Fruit fly (Drosophila melanogaster) whole organism, embryonic: ENCODE results near the gene Fbw5.

Experiments used
- Atf6 ChIP-seq: fragments of 200-800 bp; sonication (Bioruptor generic); IDR thresholded peaks from 2 replicates; pipeline ENCODE4 v1.3.6; 2022; ENCODE audit warnings: missing biosample characterization, missing genetic modification characterization
- CG10267 ChIP-seq: fragments of 200-800 bp; sonication (Bioruptor generic); optimal IDR thresholded peaks from 2 replicates; lab custom pipeline; 2018; ENCODE audit warnings: missing biosample characterization, mild to moderate bottlenecking, missing genetic modification characterization, moderate library complexity
- CG11085 ChIP-seq: fragments of 200-800 bp; sonication (Bioruptor generic); IDR thresholded peaks from 2 replicates; pipeline ENCODE4 v1.3.6; 2022; ENCODE audit warnings: missing biosample characterization, missing genetic modification characterization
- CG13894 ChIP-seq: fragments of 200-800 bp; sonication (Bioruptor generic); optimal IDR thresholded peaks from 3 replicates; lab custom pipeline; 2018; ENCODE audit warnings: missing biosample characterization, mild to moderate bottlenecking, missing genetic modification characterization, moderate library complexity
- CG14710 ChIP-seq: fragments of 200-800 bp; sonication (Bioruptor generic); optimal IDR thresholded peaks from 3 replicates; lab custom pipeline; 2019; ENCODE audit warnings: missing biosample characterization, mild to moderate bottlenecking, missing genetic modification characterization, moderate library complexity
- CG14860 ChIP-seq: fragments of 200-800 bp; sonication (Bioruptor generic); IDR thresholded peaks from 3 replicates; pipeline ENCODE4 v1.3.6; 2022; ENCODE audit warnings: missing biosample characterization, missing genetic modification characterization; ENCODE audit not compliant: partially characterized antibody
- CG15601 ChIP-seq: fragments of 200-800 bp; sonication (Bioruptor generic); optimal IDR thresholded peaks from 3 replicates; lab custom pipeline; 2019; ENCODE audit warnings: missing biosample characterization, mild to moderate bottlenecking, missing genetic modification characterization, moderate library complexity
- CG17829 ChIP-seq: fragments of 200-800 bp; optimal IDR thresholded peaks from 2 replicates; lab custom pipeline; 2019; ENCODE audit warnings: missing biosample characterization, mild to moderate bottlenecking, missing genetic modification characterization, moderate library complexity
- CG2678 ChIP-seq: fragments of 200-800 bp; sonication (Bioruptor generic); optimal IDR thresholded peaks from 3 replicates; lab custom pipeline; 2019; ENCODE audit warnings: missing biosample characterization, mild to moderate bottlenecking, missing genetic modification characterization, moderate library complexity
- CG30431 ChIP-seq: fragments of 200-800 bp; sonication (Bioruptor generic); optimal IDR thresholded peaks from 2 replicates; lab custom pipeline; 2017; ENCODE audit warnings: missing biosample characterization, missing genetic modification characterization
- CG34422 ChIP-seq: fragments of 200-800 bp; sonication (Bioruptor generic); IDR thresholded peaks from 3 replicates; pipeline ENCODE4 v1.3.6; 2022; ENCODE audit warnings: missing biosample characterization, missing genetic modification characterization
- CG42726 ChIP-seq: fragments of 200-800 bp; sonication (Bioruptor generic); IDR thresholded peaks from 2 replicates; pipeline ENCODE4 v1.3.6; 2022; ENCODE audit warnings: missing biosample characterization, missing genetic modification characterization; ENCODE audit not compliant: partially characterized antibody
- CG5180 ChIP-seq: fragments of 200-800 bp; sonication (Bioruptor generic); optimal IDR thresholded peaks from 3 replicates; lab custom pipeline; 2017; ENCODE audit warnings: missing biosample characterization, missing genetic modification characterization, mild to moderate bottlenecking, moderate library complexity, missing genetic modification reagents
- CG5953 ChIP-seq: fragments of 200-800 bp; sonication (Bioruptor generic); IDR thresholded peaks from 2 replicates; pipeline ENCODE4 v1.3.6; 2022; ENCODE audit warnings: missing biosample characterization, missing genetic modification characterization
- CG6689 ChIP-seq: fragments of 200-800 bp; sonication (Bioruptor generic); IDR thresholded peaks from 2 replicates; pipeline ENCODE4 v1.3.6; 2022; ENCODE audit warnings: missing biosample characterization, missing genetic modification characterization
- CG6765 ChIP-seq: fragments of 200-800 bp; sonication (Bioruptor generic); optimal IDR thresholded peaks from 3 replicates; lab custom pipeline; 2017; ENCODE audit warnings: missing biosample characterization, mild to moderate bottlenecking, missing genetic modification characterization
- CG8290 ChIP-seq, 3 experiments: fragments of 200-800 bp; sonication (Bioruptor generic); optimal IDR thresholded peaks; 2 replicates each; lab custom pipeline; 2016 to 2019; ENCODE audit warnings: missing biosample characterization in 3 of 3, missing genetic modification characterization in 3 of 3, mild to moderate bottlenecking in 2 of 3, moderate library complexity in 1 of 3
- Ets97D ChIP-seq: fragments of 200-800 bp; sonication (Bioruptor generic); optimal IDR thresholded peaks from 3 replicates; lab custom pipeline; 2016; ENCODE audit warnings: missing biosample characterization, missing genetic modification characterization
- HLHmδ ChIP-seq: fragments of 200-800 bp; sonication (Bioruptor generic); optimal IDR thresholded peaks from 2 replicates; lab custom pipeline; 2018; ENCODE audit warnings: missing biosample characterization, mild to moderate bottlenecking, missing genetic modification characterization, moderate library complexity
- MESR4 ChIP-seq: fragments of 200-800 bp; sonication (Bioruptor generic); optimal IDR thresholded peaks from 2 replicates; lab custom pipeline; 2018; ENCODE audit warnings: missing biosample characterization, mild to moderate bottlenecking, missing genetic modification characterization, moderate library complexity
- MTF-1 ChIP-seq: fragments of 200-800 bp; sonication (Bioruptor generic); optimal IDR thresholded peaks from 2 replicates; lab custom pipeline; 2018; ENCODE audit warnings: missing biosample characterization, mild to moderate bottlenecking, missing genetic modification characterization, borderline replicate concordance
- Med ChIP-seq: fragments of 200-800 bp; sonication (Bioruptor generic); peaks from one replicate; lab custom pipeline; 2016; ENCODE audit warnings: missing biosample characterization, missing genetic modification characterization, mild to moderate bottlenecking, inconsistent platforms, moderate library complexity
- Nf-YB ChIP-seq: fragments of 200-800 bp; sonication (Bioruptor generic); optimal IDR thresholded peaks from 3 replicates; lab custom pipeline; 2019; ENCODE audit warnings: missing biosample characterization, mild to moderate bottlenecking, missing genetic modification characterization, moderate library complexity
- Oli ChIP-seq: fragments of 200-800 bp; sonication (Bioruptor generic); optimal IDR thresholded peaks from 2 replicates; lab custom pipeline; 2018; ENCODE audit warnings: missing biosample characterization, mild to moderate bottlenecking, missing genetic modification characterization, moderate library complexity
- Opbp ChIP-seq: fragments of 200-800 bp; sonication (Bioruptor generic); IDR thresholded peaks from 3 replicates; pipeline ENCODE4 v1.3.6; 2022; ENCODE audit warnings: missing biosample characterization, missing genetic modification characterization; ENCODE audit not compliant: partially characterized antibody
- Ptx1 ChIP-seq: fragments of 200-800 bp; sonication (Bioruptor generic); IDR thresholded peaks from 2 replicates; pipeline ENCODE4 v1.3.6; 2022; ENCODE audit warnings: missing biosample characterization, missing genetic modification characterization
- Scr ChIP-seq: fragments of 200-800 bp; sonication (Bioruptor generic); IDR thresholded peaks from 2 replicates; pipeline ENCODE4 v1.3.6; 2022; ENCODE audit warnings: missing biosample characterization, missing genetic modification characterization; ENCODE audit not compliant: partially characterized antibody
- Usf ChIP-seq: fragments of 200-800 bp; sonication (Bioruptor generic); optimal IDR thresholded peaks from 2 replicates; lab custom pipeline; 2017; ENCODE audit warnings: missing genotype, missing biosample characterization, missing genetic modification characterization
- bbx ChIP-seq: fragments of 200-800 bp; sonication (Bioruptor generic); IDR thresholded peaks from 2 replicates; pipeline ENCODE4 v1.3.6; 2022; ENCODE audit warnings: missing biosample characterization, missing genetic modification characterization; ENCODE audit not compliant: partially characterized antibody
- bsh ChIP-seq, 2 experiments: fragments of 200-800 bp; sonication (Bioruptor generic); optimal IDR thresholded peaks; 2 replicates each; lab custom pipeline; 2017 to 2018; ENCODE audit warnings: mild to moderate bottlenecking in 2 of 2, missing biosample characterization in 2 of 2, missing genetic modification characterization in 2 of 2, moderate library complexity in 1 of 2
- cato ChIP-seq: fragments of 200-800 bp; sonication (Bioruptor generic); optimal IDR thresholded peaks from 2 replicates; lab custom pipeline; 2016; ENCODE audit warnings: missing biosample characterization, missing genetic modification characterization, borderline replicate concordance
- chm ChIP-seq: fragments of 200-800 bp; sonication (Bioruptor generic); IDR thresholded peaks from 2 replicates; pipeline ENCODE4 v1.3.6; 2022; ENCODE audit warnings: missing biosample characterization, missing genetic modification characterization
- crc ChIP-seq: fragments of 200-800 bp; sonication (Bioruptor generic); optimal IDR thresholded peaks from 2 replicates; lab custom pipeline; 2016; ENCODE audit warnings: missing biosample characterization, missing genetic modification characterization
- fd96Cb ChIP-seq: fragments of 200-800 bp; sonication (Bioruptor generic); optimal IDR thresholded peaks from 2 replicates; lab custom pipeline; 2018; ENCODE audit warnings: missing biosample characterization, mild to moderate bottlenecking, missing genetic modification characterization, moderate library complexity
- gcm ChIP-seq: fragments of 200-800 bp; sonication (Bioruptor generic); optimal IDR thresholded peaks from 2 replicates; lab custom pipeline; 2019; ENCODE audit warnings: missing biosample characterization, mild to moderate bottlenecking, missing genetic modification characterization, moderate library complexity
- gcm2 ChIP-seq: fragments of 200-800 bp; sonication (Bioruptor generic); optimal IDR thresholded peaks from 2 replicates; lab custom pipeline; 2016; ENCODE audit warnings: missing biosample characterization, missing genetic modification characterization
- gsb-n ChIP-seq: fragments of 200-800 bp; sonication (Bioruptor generic); optimal IDR thresholded peaks from 3 replicates; lab custom pipeline; 2018; ENCODE audit warnings: missing biosample characterization, mild to moderate bottlenecking, missing genetic modification characterization
- hbn ChIP-seq: fragments of 200-800 bp; sonication (Bioruptor generic); IDR thresholded peaks from 2 replicates; pipeline ENCODE4 v1.3.6; 2022; ENCODE audit warnings: missing biosample characterization, missing genetic modification characterization; ENCODE audit not compliant: partially characterized antibody
- her ChIP-seq: fragments of 200-800 bp; sonication (Bioruptor generic); optimal IDR thresholded peaks from 2 replicates; lab custom pipeline; 2016; ENCODE audit warnings: missing biosample characterization, missing genetic modification characterization
- jigr1 ChIP-seq: fragments of 200-800 bp; sonication (Bioruptor generic); IDR thresholded peaks from 3 replicates; pipeline ENCODE4 v1.3.6; 2022; ENCODE audit warnings: missing biosample characterization, missing genetic modification characterization
- kni ChIP-seq: fragments of 200-800 bp; sonication (Bioruptor generic); optimal IDR thresholded peaks from 3 replicates; lab custom pipeline; 2017; ENCODE audit warnings: mild to moderate bottlenecking, missing biosample characterization, missing genetic modification reagents, missing genetic modification characterization
- scrt ChIP-seq: fragments of 200-800 bp; sonication (Bioruptor generic); optimal IDR thresholded peaks from 2 replicates; lab custom pipeline; 2018; ENCODE audit warnings: missing biosample characterization, mild to moderate bottlenecking, missing genetic modification characterization, moderate library complexity
- vvl ChIP-seq: fragments of 200-800 bp; sonication (Bioruptor generic); IDR thresholded peaks from 2 replicates; pipeline ENCODE4 v1.3.6; 2022; ENCODE audit warnings: missing biosample characterization, missing genetic modification characterization
- wdn ChIP-seq: fragments of 200-800 bp; sonication (Bioruptor generic); IDR thresholded peaks from 2 replicates; pipeline ENCODE4 v1.3.6; 2022; ENCODE audit warnings: missing biosample characterization, missing genetic modification characterization

The Fbw5 gene

DNA sequence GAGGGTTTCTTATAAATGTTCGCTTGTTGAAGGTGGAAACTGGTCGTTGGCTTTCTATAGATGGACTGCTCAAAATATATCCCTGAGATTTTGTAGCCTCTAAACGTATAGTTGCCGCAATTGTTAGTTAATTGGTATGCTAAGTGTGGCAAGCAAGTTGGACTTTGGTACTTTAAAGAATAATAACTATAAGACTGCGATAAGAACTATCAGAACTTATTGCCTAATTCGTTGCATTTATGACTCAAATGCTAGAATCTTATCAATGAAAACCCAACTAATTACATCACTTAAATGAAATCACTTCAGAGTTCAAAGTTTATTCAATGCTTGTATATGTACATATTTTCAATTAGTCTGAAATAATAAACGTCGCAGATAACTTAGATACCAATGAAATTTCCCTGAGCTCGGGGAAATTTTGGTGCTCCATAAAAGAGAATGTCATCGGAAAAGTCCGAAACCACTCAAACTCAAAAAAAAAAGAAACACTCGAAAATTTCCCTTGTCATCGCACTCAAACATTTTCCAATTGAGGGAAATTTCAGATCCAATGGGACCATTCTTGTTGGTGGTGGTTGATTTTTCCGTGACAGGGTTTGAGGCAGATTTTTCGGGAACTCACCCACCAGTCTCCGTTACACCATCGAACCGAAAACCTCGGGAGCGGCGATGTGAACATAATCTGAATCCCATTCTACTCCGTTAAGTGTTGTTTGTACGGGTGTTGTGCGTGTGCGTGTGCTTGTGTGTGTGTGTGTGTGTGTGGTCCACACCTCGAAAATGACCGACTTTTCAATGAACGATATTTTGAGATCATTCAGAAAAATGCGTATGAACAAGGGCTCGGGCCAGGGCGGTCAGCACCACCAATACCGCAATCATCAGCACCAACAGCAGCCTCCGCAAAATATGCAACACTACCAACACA lies 25.3 kb upstream of the Fbw5 start, which contains the start of gene CG45075 (continued):
- TF ChIP-seq CG5953 (GFP tag; lab: Robert Waterston, UW) (0 out of 2 replicates have a peak, but pooled peaks have one; percentile 24), CG17829 (tag; lab: Kevin White, UChicago) (peak; percentile 23), CG30431 (GFP tag; lab: Kevin White, UChicago) (no peak), CG34422 (GFP tag; lab: Robert Waterston, UW) (0 out of 3 replicates have a peak, but pooled peaks have one; percentile 37), CG6689 (GFP tag; lab: Robert Waterston, UW) (no peak), Nf-YB (GFP tag; lab: Kevin White, UChicago) (no peak), Scr (peak; percentile 27; the same call in 1 of the 2 replicates), HLHmδ (GFP tag; lab: Kevin White, UChicago) (peak; percentile 74), MTF-1 (GFP tag; lab: Kevin White, UChicago) (no peak), wdn (GFP tag; lab: Robert Waterston, UW) (no peak), fd96Cb (tag; lab: Kevin White, UChicago) (no peak), Opbp (GFP tag; lab: Robert Waterston, UW) (peak; percentile 18; the same call in 1 of the 3 replicates), Atf6 (GFP tag; lab: Robert Waterston, UW) (no peak), gcm (GFP tag; lab: Kevin White, UChicago) (peak; percentile 60), bbx (GFP tag; lab: Robert Waterston, UW) (peak; percentile 27; the same call in 1 of the 2 replicates), CG13894 (tag; lab: Kevin White, UChicago) (peak; percentile 79), her (peak; percentile 26), CG14710 (tag; lab: Kevin White, UChicago) (peak; percentile 0), CG14860 (GFP tag; lab: Robert Waterston, UW) (no peak), CG10267 (peak; percentile 10), CG8290 (GFP tag; optimal IDR thresholded peaks at IDR 0.05; lab: Kevin White, UChicago) (no peak), CG8290 (tag; optimal IDR thresholded peaks at IDR 0.05; lab: Kevin White, UChicago) (peak in 1 of 2 experiments; percentile 27), Ptx1 (GFP tag; lab: Robert Waterston, UW) (no peak), Med (GFP tag; lab: Kevin White, UChicago) (peak; percentile 11), crc (GFP tag; lab: Kevin White, UChicago) (no peak), kni (GFP tag; lab: Kevin White, UChicago) (peak; percentile 36), CG11085 (GFP tag; lab: Robert Waterston, UW) (no peak), CG6765 (GFP tag; lab: Kevin White, UChicago) (peak; percentile 11), bsh (GFP tag; optimal IDR thresholded peaks at IDR 0.05; lab: Kevin White, UChicago) (peak in 1 of 2 experiments; percentile 23), CG2678 (tag; lab: Kevin White, UChicago) (no peak), CG5180 (GFP tag; lab: Kevin White, UChicago) (peak; percentile 94), gcm2 (GFP tag; lab: Kevin White, UChicago) (no peak), CG42726 (0 out of 2 replicates have a peak, but pooled peaks have one; percentile 51), scrt (GFP tag; lab: Kevin White, UChicago) (peak; percentile 19), CG15601 (peak; percentile 30), MESR4 (GFP tag; lab: Kevin White, UChicago) (no peak), jigr1 (GFP tag; lab: Robert Waterston, UW) (no peak), chm (GFP tag; lab: Robert Waterston, UW) (peak; percentile 87; the same call in 1 of the 2 replicates), Usf (no peak), Oli (tag; lab: Kevin White, UChicago) (no peak), gsb-n (tag; lab: Kevin White, UChicago) (peak; percentile 36), vvl (GFP tag; lab: Robert Waterston, UW) (peak; percentile 64; the same call in 1 of the 2 replicates), Ets97D (peak; percentile 6), cato (no peak), hbn (no peak)
